Worm (Caenorhabditis elegans): Measurements from ENCODE around the gene K02G10.15.

K02G10.15 gene

DNA sequence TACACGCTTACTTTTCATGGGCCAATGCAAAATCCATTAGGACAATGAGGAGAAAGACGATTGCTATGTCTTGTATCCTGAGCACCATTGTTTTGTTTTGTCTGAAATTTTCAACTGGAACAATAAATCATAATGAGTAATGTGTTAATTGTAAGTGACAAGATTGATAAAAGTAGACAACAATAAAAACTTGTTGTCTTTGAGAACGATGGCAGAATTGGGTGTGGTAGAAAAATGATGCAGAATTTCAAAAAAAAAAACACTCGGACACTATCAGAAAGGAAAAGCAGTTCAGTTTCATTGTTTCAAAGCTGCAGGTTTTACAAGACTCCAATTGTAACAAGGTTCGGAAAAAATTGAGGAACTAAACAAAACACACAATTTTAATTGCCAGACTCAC, at the start of gene K02G10.15:
Gene K02G10.15, minus strand, starts transcription at position 101 of the 400 bp plus-strand sequence.
- TF ChIP-seq ceh-40 (GFP tag; IDR thresholded peaks at IDR 0.05), result no peak
- TF ChIP-seq snpc-1.3 (tag; optimal IDR thresholded peaks at IDR 0.05; ENCODE audit: insufficient read depth), result no peak
- no peak for TF ChIP-seq snpc-3.4 (tag; optimal IDR thresholded peaks at IDR 0.05)
- no peak for TF ChIP-seq rec-8 (tag; optimal IDR thresholded peaks at IDR 0.05)
- TF ChIP-seq ztf-26 (tag; optimal IDR thresholded peaks at IDR 0.05), result no peak
- TF ChIP-seq somi-1 (GFP tag; optimal IDR thresholded peaks at IDR 0.05), result no peak
- TF ChIP-seq efl-1 (GFP tag; optimal IDR thresholded peaks at IDR 0.05), result no peak
- no peak for TF ChIP-seq B0019.2 (GFP tag; conservative IDR thresholded peaks at IDR 0.05)

DNA sequence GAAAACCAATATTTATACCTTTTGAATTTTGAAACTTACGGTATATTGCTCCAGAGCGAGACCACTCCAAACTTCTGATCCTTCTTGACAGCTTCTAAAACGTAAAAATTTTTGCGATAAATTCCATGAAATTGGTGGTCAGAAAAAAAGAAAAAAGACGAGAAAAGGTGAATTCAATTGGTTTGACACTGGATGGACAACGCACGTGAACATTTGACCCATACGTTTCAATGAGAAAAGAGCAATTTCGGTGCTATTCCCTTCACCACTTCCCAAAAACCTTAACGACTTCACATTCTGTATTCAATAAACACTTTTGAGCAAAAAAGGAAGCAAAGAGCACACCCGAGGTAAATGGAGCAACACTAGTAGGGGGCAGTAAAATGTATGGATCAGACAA, 44.9 kb upstream of the K02G10.15 start, which contains the start of gene acc-3:
Gene acc-3, minus strand, starts transcription at position 101 of the 400 bp plus-strand sequence.
- TF ChIP-seq aptf-3 (GFP tag; IDR thresholded peaks at IDR 0.05) (no peak), unc-62 (GFP tag; optimal IDR thresholded peaks at IDR 0.05) (no peak)

DNA sequence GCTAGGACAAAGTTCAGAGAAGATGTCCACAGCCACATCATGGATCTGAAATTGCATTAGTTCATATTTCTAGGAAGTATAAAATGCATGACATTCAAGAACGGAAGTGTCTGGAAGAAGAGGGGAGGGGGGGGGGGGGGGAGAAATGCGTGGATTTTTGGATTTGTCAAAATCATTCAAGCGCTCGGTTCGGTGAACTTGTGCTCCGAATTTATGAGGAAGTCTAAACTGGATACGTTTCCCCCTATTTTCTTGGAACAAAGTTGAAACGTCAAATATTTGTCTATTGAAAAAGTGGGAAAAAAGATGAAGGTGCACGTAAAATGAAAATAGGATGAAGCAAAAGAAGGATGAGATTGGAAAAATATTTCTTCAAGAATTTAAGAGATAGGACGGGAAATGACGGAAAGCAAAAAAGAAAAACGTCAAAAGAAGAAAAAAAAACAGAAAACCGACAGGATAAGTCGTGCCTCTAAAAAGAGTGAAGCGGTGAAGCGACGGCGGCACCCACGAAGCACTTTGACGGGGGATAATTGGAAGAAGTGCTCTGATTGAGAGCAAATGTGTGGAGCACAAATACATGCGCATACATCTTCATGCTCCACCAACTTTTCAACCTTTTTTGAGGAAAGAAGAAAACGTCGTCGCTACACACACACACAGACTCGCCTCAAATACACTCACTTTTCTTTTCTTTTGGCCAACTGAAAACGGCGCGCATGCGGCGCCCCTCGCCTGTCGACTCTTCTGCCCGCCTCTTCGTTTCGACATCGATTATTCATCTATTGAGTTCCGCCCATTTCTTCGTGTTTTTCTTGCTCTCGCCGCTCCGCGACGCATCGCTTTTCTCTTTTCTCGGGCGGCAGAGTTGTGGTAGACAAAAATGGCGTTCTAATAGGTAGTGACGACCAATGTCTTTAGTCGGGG, 38.4 kb upstream of the K02G10.15 start, which contains the start of gene F55D10.4:
Gene F55D10.4, minus strand, starts transcription at position 51 of the 927 bp plus-strand sequence.
- TF ChIP-seq lin-35 (GFP tag; optimal IDR thresholded peaks at IDR 0.05), result no peak
- TF ChIP-seq K12H6.12 (tag; optimal IDR thresholded peaks at IDR 0.05), result peak; percentile 3
- TF ChIP-seq F55B11.4 (tag; optimal IDR thresholded peaks at IDR 0.05; ENCODE audit: borderline replicate concordance, insufficient read depth), result no peak
- TF ChIP-seq rpc-1 (optimal IDR thresholded peaks at IDR 0.05), result no peak
- no peak for TF ChIP-seq rpc-1 (tag; optimal IDR thresholded peaks at IDR 0.05)
- no peak for TF ChIP-seq aptf-3 (GFP tag; IDR thresholded peaks at IDR 0.05)
- no peak for TF ChIP-seq aptf-2 (GFP tag; conservative IDR thresholded peaks at IDR 0.05)
- TF ChIP-seq bed-1 (GFP tag; IDR thresholded peaks at IDR 0.05), result no peak

DNA sequence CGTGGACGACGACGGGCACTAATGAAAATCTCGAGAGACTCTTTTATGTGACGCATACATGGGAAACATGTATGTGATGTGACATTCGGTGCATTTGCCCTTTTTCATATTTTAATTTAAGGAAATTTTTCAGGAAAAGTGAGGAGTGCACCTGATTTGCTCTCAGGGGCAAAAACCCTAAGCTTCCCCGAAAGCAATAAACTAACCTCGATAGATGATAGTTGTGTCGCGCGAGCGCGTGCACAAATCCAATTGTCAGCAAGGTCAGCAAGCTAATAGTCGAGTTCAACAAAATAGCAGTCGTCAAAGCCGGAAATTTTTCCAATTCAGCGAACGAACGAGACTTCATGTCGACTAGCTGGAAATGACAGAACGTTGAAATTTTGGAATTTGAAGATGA, 35.6 kb upstream of the K02G10.15 start:
- no peak for TF ChIP-seq ceh-58 (GFP tag; IDR thresholded peaks at IDR 0.05)
- no peak for TF ChIP-seq let-526 (GFP tag; IDR thresholded peaks at IDR 0.05)
- TF ChIP-seq nhr-120 (GFP tag; IDR thresholded peaks at IDR 0.05), result no peak
- TF ChIP-seq dox-1 (GFP tag; IDR thresholded peaks at IDR 0.05), result no peak
- no peak for TF ChIP-seq rcor-1 (GFP tag; IDR thresholded peaks at IDR 0.05)
- no peak for TF ChIP-seq snpc-1.3 (tag; optimal IDR thresholded peaks at IDR 0.05; ENCODE audit: insufficient read depth)
- TF ChIP-seq cebp-1 (GFP tag; IDR thresholded peaks at IDR 0.05), result no peak
- TF ChIP-seq cebp-1 (tag; optimal IDR thresholded peaks at IDR 0.05), result no peak
- no peak for TF ChIP-seq hsf-1 (GFP tag; IDR thresholded peaks at IDR 0.05)
- no peak for TF ChIP-seq egl-18 (GFP tag; IDR thresholded peaks at IDR 0.05)
- no peak for TF ChIP-seq lsl-1 (GFP tag; optimal IDR thresholded peaks at IDR 0.05)
- no peak for TF ChIP-seq nfya-1 (tag; optimal IDR thresholded peaks at IDR 0.05; ENCODE audit: borderline replicate concordance, insufficient read depth)
- TF ChIP-seq sptf-2 (GFP tag; optimal IDR thresholded peaks at IDR 0.05), result no peak
- TF ChIP-seq K11D2.4 (GFP tag; IDR thresholded peaks at IDR 0.05), result no peak
- TF ChIP-seq C17E4.6 (GFP tag; IDR thresholded peaks at IDR 0.05), result no peak
- TF ChIP-seq ceh-27 (GFP tag; optimal IDR thresholded peaks at IDR 0.05), result no peak
